Fruit fly (Drosophila melanogaster) whole organism, embryonic: ENCODE data around the gene Nepl20.

ENCODE experiments used
- Abd-B ChIP-seq: fragments of 200-800 bp; sonication (Bioruptor generic); optimal IDR thresholded peaks from 2 replicates; lab custom pipeline; 2018; ENCODE audit warnings: missing biosample characterization, mild to moderate bottlenecking, missing genetic modification characterization, moderate library complexity
- B-H2 ChIP-seq: fragments of 200-800 bp; sonication (Bioruptor generic); optimal IDR thresholded peaks from 2 replicates; lab custom pipeline; 2018; ENCODE audit warnings: missing biosample characterization, mild to moderate bottlenecking, missing genetic modification characterization
- BEAF-32 ChIP-seq: fragments of 200-800 bp; sonication (Bioruptor generic); optimal IDR thresholded peaks from 3 replicates; lab custom pipeline; 2017; ENCODE audit warnings: missing biosample characterization, missing genetic modification characterization, mild to moderate bottlenecking, moderate library complexity, missing genetic modification reagents
- CG12769 ChIP-seq: fragments of 200-800 bp; sonication (Bioruptor generic); optimal IDR thresholded peaks from 2 replicates; lab custom pipeline; 2019; ENCODE audit warnings: missing biosample characterization, mild to moderate bottlenecking, missing genetic modification characterization, moderate library complexity
- CG13894 ChIP-seq: fragments of 200-800 bp; sonication (Bioruptor generic); optimal IDR thresholded peaks from 3 replicates; lab custom pipeline; 2018; ENCODE audit warnings: missing biosample characterization, mild to moderate bottlenecking, missing genetic modification characterization, moderate library complexity
- CG14050 ChIP-seq: fragments of 200-800 bp; sonication (Bioruptor generic); IDR thresholded peaks from 3 replicates; pipeline ENCODE4 v1.3.6; 2022; ENCODE audit warnings: missing biosample characterization, missing genetic modification characterization
- CG14710 ChIP-seq: fragments of 200-800 bp; sonication (Bioruptor generic); optimal IDR thresholded peaks from 3 replicates; lab custom pipeline; 2019; ENCODE audit warnings: missing biosample characterization, mild to moderate bottlenecking, missing genetic modification characterization, moderate library complexity
- CG17912 ChIP-seq: fragments of 200-800 bp; sonication (Bioruptor generic); optimal IDR thresholded peaks from 2 replicates; lab custom pipeline; 2018; ENCODE audit warnings: missing biosample characterization, mild to moderate bottlenecking, missing genetic modification characterization
- CG2712 ChIP-seq: fragments of 200-800 bp; optimal IDR thresholded peaks from 3 replicates; lab custom pipeline; 2019; ENCODE audit warnings: missing biosample characterization, mild to moderate bottlenecking, missing genetic modification characterization, moderate library complexity
- CG3065 ChIP-seq: fragments of 200-800 bp; sonication (Bioruptor generic); optimal IDR thresholded peaks from 2 replicates; lab custom pipeline; 2016; ENCODE audit warnings: missing biosample characterization, missing genetic modification characterization
- CG5180 ChIP-seq: fragments of 200-800 bp; sonication (Bioruptor generic); optimal IDR thresholded peaks from 3 replicates; lab custom pipeline; 2017; ENCODE audit warnings: missing biosample characterization, missing genetic modification characterization, mild to moderate bottlenecking, moderate library complexity, missing genetic modification reagents
- CG7372 ChIP-seq: fragments of 200-800 bp; sonication (Bioruptor generic); IDR thresholded peaks from 2 replicates; pipeline ENCODE4 v1.3.6; 2022; ENCODE audit warnings: missing biosample characterization, missing genetic modification characterization
- CG9215 ChIP-seq: fragments of 200-800 bp; sonication (Bioruptor generic); IDR thresholded peaks from 2 replicates; pipeline ENCODE4 v1.3.6; 2022; ENCODE audit warnings: missing biosample characterization, missing genetic modification characterization
- CG9876 ChIP-seq: fragments of 200-800 bp; sonication (Bioruptor generic); optimal IDR thresholded peaks from 2 replicates; lab custom pipeline; 2016; ENCODE audit warnings: missing biosample characterization, missing genetic modification characterization
- Dek ChIP-seq: fragments of 200-800 bp; sonication (Bioruptor generic); optimal IDR thresholded peaks from 3 replicates; lab custom pipeline; 2019; ENCODE audit warnings: missing biosample characterization, mild to moderate bottlenecking, missing genetic modification characterization, moderate library complexity
- Dref ChIP-seq: fragments of 200-800 bp; sonication (Bioruptor generic); IDR thresholded peaks from 2 replicates; pipeline ENCODE4 v1.3.6; 2022; ENCODE audit warnings: missing biosample characterization, missing genetic modification characterization
- Drgx ChIP-seq: fragments of 200-800 bp; sonication (Bioruptor generic); IDR thresholded peaks from 2 replicates; pipeline ENCODE4 v1.3.6; 2022; ENCODE audit warnings: missing biosample characterization, missing genetic modification characterization
- E2f2 ChIP-seq: fragments of 200-800 bp; sonication (Bioruptor generic); IDR thresholded peaks from 2 replicates; pipeline ENCODE4 v1.3.6; 2022; ENCODE audit warnings: missing biosample characterization, missing genetic modification characterization
- Ets97D ChIP-seq: fragments of 200-800 bp; sonication (Bioruptor generic); optimal IDR thresholded peaks from 3 replicates; lab custom pipeline; 2016; ENCODE audit warnings: missing biosample characterization, missing genetic modification characterization
- HLH54F ChIP-seq: fragments of 200-800 bp; sonication (Bioruptor generic); optimal IDR thresholded peaks from 3 replicates; lab custom pipeline; 2016; ENCODE audit warnings: missing biosample characterization, missing genetic modification characterization
- HmgD ChIP-seq: fragments of 200-800 bp; sonication (Bioruptor generic); optimal IDR thresholded peaks from 3 replicates; lab custom pipeline; 2016; ENCODE audit warnings: missing biosample characterization, missing genetic modification characterization
- Meics ChIP-seq: fragments of 200-800 bp; sonication (Bioruptor generic); optimal IDR thresholded peaks from 2 replicates; lab custom pipeline; 2017; ENCODE audit warnings: missing biosample characterization, mild to moderate bottlenecking, missing genetic modification characterization
- Neu2 ChIP-seq: fragments of 200-800 bp; sonication (Bioruptor generic); optimal IDR thresholded peaks from 3 replicates; lab custom pipeline; 2016; ENCODE audit warnings: missing biosample characterization, missing genetic modification characterization, borderline replicate concordance
- NfI ChIP-seq: fragments of 200-800 bp; sonication (Bioruptor generic); optimal IDR thresholded peaks from 3 replicates; lab custom pipeline; 2018; ENCODE audit warnings: missing biosample characterization, mild to moderate bottlenecking, missing genetic modification characterization, moderate library complexity
- Oaz ChIP-seq: fragments of 200-800 bp; sonication (Bioruptor generic); IDR thresholded peaks from 2 replicates; pipeline ENCODE4 v1.3.6; 2022; ENCODE audit warnings: missing biosample characterization, missing genetic modification characterization
- ase ChIP-seq: fragments of 200-800 bp; sonication (Bioruptor generic); IDR thresholded peaks from 3 replicates; pipeline ENCODE4 v1.3.6; 2022; ENCODE audit warnings: missing biosample characterization, missing genetic modification characterization
- ato ChIP-seq: fragments of 200-800 bp; sonication (Bioruptor generic); IDR thresholded peaks from 2 replicates; pipeline ENCODE4 v1.3.6; 2022; ENCODE audit warnings: missing biosample characterization, missing genetic modification characterization; ENCODE audit not compliant: partially characterized antibody
- caup ChIP-seq: fragments of 200-800 bp; sonication (Bioruptor generic); optimal IDR thresholded peaks from 3 replicates; lab custom pipeline; 2017; ENCODE audit warnings: missing biosample characterization, mild to moderate bottlenecking, missing genetic modification characterization, moderate library complexity; ENCODE audit not compliant: severe bottlenecking
- ci ChIP-seq: fragments of 200-800 bp; sonication (Bioruptor generic); IDR thresholded peaks from 3 replicates; pipeline ENCODE4 v1.3.6; 2022; ENCODE audit warnings: missing biosample characterization, missing genetic modification characterization
- danr ChIP-seq: fragments of 200-800 bp; sonication (Bioruptor generic); IDR thresholded peaks from 2 replicates; pipeline ENCODE4 v1.3.6; 2022; ENCODE audit warnings: missing biosample characterization, missing genetic modification characterization
- hbn ChIP-seq: fragments of 200-800 bp; sonication (Bioruptor generic); IDR thresholded peaks from 2 replicates; pipeline ENCODE4 v1.3.6; 2022; ENCODE audit warnings: missing biosample characterization, missing genetic modification characterization; ENCODE audit not compliant: partially characterized antibody
- jumu ChIP-seq: fragments of 200-800 bp; sonication (Bioruptor generic); optimal IDR thresholded peaks from 3 replicates; lab custom pipeline; 2016; ENCODE audit warnings: missing biosample characterization, missing genetic modification characterization
- lmd ChIP-seq: fragments of 200-800 bp; sonication (Bioruptor generic); IDR thresholded peaks from 2 replicates; pipeline ENCODE4 v1.3.6; 2022; ENCODE audit warnings: missing biosample characterization, missing genetic modification characterization
- nom ChIP-seq: fragments of 200-800 bp; sonication (Bioruptor generic); optimal IDR thresholded peaks from 2 replicates; lab custom pipeline; 2017; ENCODE audit warnings: missing biosample characterization, missing genetic modification characterization, mild to moderate bottlenecking, moderate library complexity, missing genetic modification reagents
- oc ChIP-seq: fragments of 200-800 bp; sonication (Bioruptor generic); optimal IDR thresholded peaks from 2 replicates; lab custom pipeline; 2018; ENCODE audit warnings: missing biosample characterization, mild to moderate bottlenecking, missing genetic modification characterization, moderate library complexity
- odd ChIP-seq: fragments of 200-800 bp; sonication (Bioruptor generic); optimal IDR thresholded peaks from 2 replicates; lab custom pipeline; 2017; ENCODE audit warnings: missing biosample characterization, mild to moderate bottlenecking, missing genetic modification characterization
- onecut ChIP-seq: fragments of 200-800 bp; sonication (Bioruptor generic); IDR thresholded peaks from 2 replicates; pipeline ENCODE4 v1.3.6; 2022; ENCODE audit warnings: missing biosample characterization, missing genetic modification characterization
- peb ChIP-seq: fragments of 200-800 bp; sonication (Bioruptor generic); IDR thresholded peaks from 2 replicates; pipeline ENCODE4 v1.3.6; 2022; ENCODE audit warnings: missing biosample characterization, missing genetic modification characterization
- pfk ChIP-seq: fragments of 200-800 bp; sonication (Bioruptor generic); optimal IDR thresholded peaks from 2 replicates; lab custom pipeline; 2018; ENCODE audit warnings: missing biosample characterization, mild to moderate bottlenecking, missing genetic modification characterization, moderate library complexity
- prd ChIP-seq, 3 experiments: fragments of >200 bp in 2 of 3; fragments of 200-800 bp in 1 of 3; sonication (Bioruptor generic) in 1 of 3; optimal IDR thresholded peaks in 2 of 3; IDR thresholded peaks in 1 of 3; 2 replicates in 2 of 3; 3 replicates in 1 of 3; pipeline versions ENCODE4 v1.3.6 to Lab custom; 2017 to 2022; ENCODE audit warnings: missing biosample characterization in 1 of 3, missing genetic modification characterization in 1 of 3
- pros ChIP-seq: fragments of 200-800 bp; sonication (Bioruptor generic); optimal IDR thresholded peaks from 3 replicates; lab custom pipeline; 2019; ENCODE audit warnings: missing biosample characterization, mild to moderate bottlenecking, missing genetic modification characterization, moderate library complexity
- sd ChIP-seq: fragments of 200-800 bp; sonication (Bioruptor generic); optimal IDR thresholded peaks from 3 replicates; lab custom pipeline; 2018; ENCODE audit warnings: missing biosample characterization, mild to moderate bottlenecking, missing genetic modification characterization, moderate library complexity
- sens ChIP-seq: fragments of 200-800 bp; sonication (Bioruptor generic); peaks from one replicate; lab custom pipeline; 2016; ENCODE audit warnings: missing biosample characterization, missing genetic modification characterization
- slou ChIP-seq: fragments of 200-800 bp; sonication (Bioruptor generic); optimal IDR thresholded peaks from 3 replicates; lab custom pipeline; 2016; ENCODE audit warnings: missing biosample characterization, missing genetic modification characterization
- sna ChIP-seq: fragments of 200-800 bp; sonication (Bioruptor generic); IDR thresholded peaks from 2 replicates; pipeline ENCODE4 v1.3.6; 2022; ENCODE audit warnings: missing biosample characterization, missing genetic modification characterization; ENCODE audit not compliant: partially characterized antibody
- tll ChIP-seq, 2 experiments: fragments of 200-800 bp in 1 of 2; fragments of >200 bp in 1 of 2; sonication (Bioruptor generic) in 1 of 2; optimal IDR thresholded peaks; 2 replicates each; lab custom pipeline; 2017 to 2019; ENCODE audit warnings: missing biosample characterization in 2 of 2, missing genetic modification characterization in 2 of 2, mild to moderate bottlenecking in 1 of 2, moderate library complexity in 1 of 2
- usp ChIP-seq: fragments of >200 bp; optimal IDR thresholded peaks from 2 replicates; lab custom pipeline; 2017; ENCODE audit warnings: missing biosample characterization, missing genetic modification characterization
- yki ChIP-seq: fragments of >200 bp; optimal IDR thresholded peaks from 3 replicates; lab custom pipeline; 2018

Gene Nepl20

DNA sequence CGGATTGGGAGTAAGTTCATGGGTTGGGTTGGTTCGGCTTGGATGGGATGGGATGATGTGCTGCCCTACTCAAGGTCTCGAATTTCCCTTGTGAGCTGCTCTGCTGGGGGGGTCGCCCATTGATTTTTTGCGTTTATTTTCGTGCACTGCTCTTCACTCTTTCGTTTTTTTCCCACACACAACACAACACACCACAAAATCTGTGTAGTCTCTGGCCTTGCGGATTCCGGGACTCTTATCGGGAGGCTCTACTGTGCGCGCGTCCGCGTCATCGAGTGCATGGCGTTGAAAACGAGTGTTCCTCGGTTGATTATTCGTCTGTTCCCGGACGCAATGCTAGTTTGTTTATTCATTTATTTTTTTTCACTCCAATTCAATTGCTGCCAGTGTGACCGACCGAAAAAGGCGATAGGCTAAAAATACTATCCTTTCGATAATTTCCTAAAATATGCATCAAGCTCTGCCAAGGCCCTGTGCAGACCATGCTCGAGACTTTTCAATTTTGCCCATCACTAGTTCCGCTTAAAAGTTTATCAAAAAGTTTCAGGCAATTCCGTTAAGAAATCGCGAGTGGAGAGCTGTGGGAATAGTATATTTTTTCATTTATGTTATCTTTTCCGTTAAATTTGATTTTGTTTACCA lies 48.8 kb upstream of the Nepl20 start, which contains the start of gene WASp (continued):
- TF ChIP-seq CG13894 (tag; lab: Kevin White, UChicago) (no peak), danr (GFP tag; lab: Robert Waterston, UW) (no peak), tll (GFP tag; optimal IDR thresholded peaks at IDR 0.05; lab: Kevin White, UChicago) (no peak), Dek (tag; lab: Kevin White, UChicago) (peak; percentile 72), onecut (GFP tag; lab: Robert Waterston, UW) (peak; percentile 78), Oaz (peak; percentile 39; the same call in 1 of the 2 replicates), Abd-B (GFP tag; lab: Kevin White, UChicago) (peak; percentile 18), caup (GFP tag; lab: Kevin White, UChicago) (peak; percentile 81), jumu (peak; percentile 71), CG3065 (GFP tag; lab: Kevin White, UChicago) (peak; percentile 63), CG5180 (GFP tag; lab: Kevin White, UChicago) (no peak), hbn (no peak), HmgD (GFP tag; lab: Kevin White, UChicago) (peak; percentile 66), Ets97D (GFP tag; lab: Kevin White, UChicago) (peak; percentile 99), NfI (GFP tag; lab: Kevin White, UChicago) (peak; percentile 90), ase (GFP tag; lab: Robert Waterston, UW) (peak; percentile 44; the same call in 1 of the 3 replicates), CG12769 (tag; lab: Kevin White, UChicago) (no peak), slou (GFP tag; lab: Kevin White, UChicago) (peak; percentile 7), oc (peak; percentile 26), Neu2 (GFP tag; lab: Kevin White, UChicago) (no peak), lmd (GFP tag; lab: Robert Waterston, UW) (peak; percentile 46; the same call in 1 of the 2 replicates), yki (lab: Kevin White, UChicago) (no peak), Dref (GFP tag; lab: Robert Waterston, UW) (peak; percentile 80), peb (GFP tag; lab: Robert Waterston, UW) (0 out of 2 replicates have a peak, but pooled peaks have one; percentile 8), pfk (GFP tag; lab: Kevin White, UChicago) (peak; percentile 14), ato (GFP tag; lab: Robert Waterston, UW) (peak; percentile 42; the same call in 1 of the 2 replicates), usp (GFP tag; lab: Kevin White, UChicago) (no peak), CG17912 (GFP tag; lab: Kevin White, UChicago) (peak; percentile 78), B-H2 (GFP tag; lab: Kevin White, UChicago) (peak; percentile 85), CG2712 (tag; lab: Kevin White, UChicago) (peak; percentile 71), prd (optimal IDR thresholded peaks at IDR 0.05; lab: Kevin White, UChicago) (no peak), prd (GFP tag; IDR thresholded peaks at IDR 0.05; lab: Robert Waterston, UW) (peak; percentile 46; the same call in 1 of the 3 replicates), CG7372 (GFP tag; lab: Robert Waterston, UW) (peak; percentile 31; the same call in 1 of the 2 replicates), CG14710 (tag; lab: Kevin White, UChicago) (peak; percentile 77), sd (tag; lab: Kevin White, UChicago) (no peak), sens (peak; percentile 95), Meics (GFP tag; lab: Kevin White, UChicago) (peak; percentile 78), E2f2 (peak; percentile 73), CG14050 (GFP tag; lab: Robert Waterston, UW) (peak; percentile 50; the same call in 2 of the 3 replicates), HLH54F (GFP tag; lab: Kevin White, UChicago) (peak; percentile 69), CG9215 (GFP tag; lab: Robert Waterston, UW) (no peak), pros (no peak), sna (no peak), odd (GFP tag; lab: Kevin White, UChicago) (no peak), Drgx (GFP tag; lab: Robert Waterston, UW) (peak; percentile 49), ci (GFP tag; lab: Robert Waterston, UW) (peak; percentile 94), BEAF-32 (GFP tag; lab: Kevin White, UChicago) (peak; percentile 73), nom (GFP tag; lab: Kevin White, UChicago) (peak; percentile 53), CG9876 (GFP tag; lab: Kevin White, UChicago) (peak; percentile 70)
